Worm (Caenorhabditis elegans): Measurements from ENCODE around the gene B0284.3.

The B0284.3 gene

DNA sequence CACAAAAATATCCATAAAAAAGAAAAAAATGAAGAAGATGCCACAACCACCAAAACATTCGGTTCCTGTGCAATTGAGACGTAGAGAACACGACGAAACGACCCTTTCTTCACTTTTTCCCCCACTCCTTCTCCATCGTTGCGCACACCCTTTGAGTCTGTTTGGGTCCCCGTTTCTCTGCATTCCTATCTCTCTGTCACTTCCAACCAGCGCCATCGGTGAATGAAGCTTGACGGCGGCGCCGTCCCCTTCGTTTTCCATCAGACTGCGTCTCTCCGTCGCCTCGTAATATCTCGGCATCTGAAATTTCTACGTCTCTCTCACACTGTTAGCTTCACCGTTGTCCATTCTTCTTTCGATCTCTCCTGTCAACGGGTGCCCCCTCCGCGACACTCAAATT is 44.0 kb downstream of the B0284.3 start (continued):
- TF ChIP-seq unc-130 (tag; optimal IDR thresholded peaks at IDR 0.05), result no peak
- TF ChIP-seq mep-1 (tag; optimal IDR thresholded peaks at IDR 0.05), result no peak
- no peak for TF ChIP-seq sox-4 (tag; optimal IDR thresholded peaks at IDR 0.05)
- TF ChIP-seq unc-30 (tag; optimal IDR thresholded peaks at IDR 0.05), result no peak
- no peak for TF ChIP-seq elt-3 (tag; optimal IDR thresholded peaks at IDR 0.05)
- TF ChIP-seq lin-35 (GFP tag; optimal IDR thresholded peaks at IDR 0.05), result peak in 1 of 2 experiments; percentile 37
- TF ChIP-seq alr-1 (tag; optimal IDR thresholded peaks at IDR 0.05; ENCODE audit: borderline replicate concordance), result no peak
- TF ChIP-seq xbp-1 (tag; optimal IDR thresholded peaks at IDR 0.05), result peak; percentile 9
- no peak for TF ChIP-seq nhr-11 (tag; optimal IDR thresholded peaks at IDR 0.05)
- TF ChIP-seq dsc-1 (tag; optimal IDR thresholded peaks at IDR 0.05), result no peak
- TF ChIP-seq pag-3 (tag; optimal IDR thresholded peaks at IDR 0.05; ENCODE audit: borderline replicate concordance, insufficient read depth), result no peak
- peak; percentile 40 for TF ChIP-seq nhr-47 (tag; optimal IDR thresholded peaks at IDR 0.05)
- TF ChIP-seq vab-15 (tag; optimal IDR thresholded peaks at IDR 0.05), result no peak
- no peak for TF ChIP-seq sup-37 (GFP tag; optimal IDR thresholded peaks at IDR 0.05)
- no peak for TF ChIP-seq unc-98 (GFP tag; IDR thresholded peaks at IDR 0.05)
- no peak for TF ChIP-seq aha-1 (tag; optimal IDR thresholded peaks at IDR 0.05)
- TF ChIP-seq fkh-8 (tag; optimal IDR thresholded peaks at IDR 0.05), result peak; percentile 66
- peak in 1 of 2 experiments; percentile 48 for TF ChIP-seq efl-1 (optimal IDR thresholded peaks at IDR 0.05)
- peak; percentile 19 to 24 for TF ChIP-seq efl-1 (GFP tag; optimal IDR thresholded peaks at IDR 0.05 in 1 of 2)
- no peak for TF ChIP-seq zag-1 (tag; optimal IDR thresholded peaks at IDR 0.05)
- peak in 1 of 3 experiments; percentile 8 for TF ChIP-seq dpl-1 (GFP tag; optimal IDR thresholded peaks at IDR 0.05)
- no peak for TF ChIP-seq hlh-17 (GFP tag; optimal IDR thresholded peaks at IDR 0.05; ENCODE audit: borderline replicate concordance)
- TF ChIP-seq lin-15B (tag; optimal IDR thresholded peaks at IDR 0.05), result no peak
- no peak for TF ChIP-seq ces-1 (GFP tag; optimal IDR thresholded peaks at IDR 0.05)

DNA sequence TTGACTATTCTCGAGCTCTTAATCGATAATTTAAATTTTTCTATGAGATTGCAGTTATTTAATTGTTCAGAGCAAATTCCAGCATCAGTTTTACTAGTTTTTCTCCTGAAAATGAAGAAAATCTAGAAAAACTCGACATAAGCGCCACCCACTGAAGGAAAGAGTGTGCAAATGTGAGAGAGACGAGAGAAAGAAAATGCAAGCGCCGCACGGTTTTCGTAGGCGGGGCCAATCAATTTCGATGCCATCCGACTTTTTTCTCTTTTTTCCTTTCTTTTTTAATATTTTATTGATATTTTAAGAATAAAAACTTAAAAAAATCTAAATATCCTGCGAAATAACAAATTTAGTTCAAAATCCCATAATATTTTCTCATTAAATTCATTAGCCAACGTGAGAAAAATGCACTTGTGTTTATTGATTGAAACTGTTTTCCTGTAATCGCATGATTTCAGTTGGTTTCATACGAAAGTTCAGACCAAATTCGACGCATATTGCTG is 47.0 kb downstream of the B0284.3 start, which contains the start of gene cdk-12:
Gene cdk-12 (plus strand): TSS at position 450 of the 500 bp plus-strand sequence.
- TF ChIP-seq aha-1 (tag; optimal IDR thresholded peaks at IDR 0.05) (no peak), mdl-1 (tag; optimal IDR thresholded peaks at IDR 0.05) (peak in 1 of 2 experiments; percentile 34), rnt-1 (tag; optimal IDR thresholded peaks at IDR 0.05) (peak; percentile 70), snpc-4 (tag; optimal IDR thresholded peaks at IDR 0.05) (peak; percentile 20), mab-9 (GFP tag; IDR thresholded peaks at IDR 0.05) (no peak), lin-35 (GFP tag; optimal IDR thresholded peaks at IDR 0.05) (peak; percentile 38 to 52), egl-13 (tag; optimal IDR thresholded peaks at IDR 0.05) (no peak), Y116A8C.19 (tag; optimal IDR thresholded peaks at IDR 0.05; ENCODE audit: borderline replicate concordance) (no peak), unc-30 (tag; optimal IDR thresholded peaks at IDR 0.05) (no peak), ceh-82 (tag; optimal IDR thresholded peaks at IDR 0.05) (peak in 1 of 3 experiments; percentile 56), lsy-2 (tag; optimal IDR thresholded peaks at IDR 0.05) (peak; percentile 62 to 72), nhr-90 (tag; optimal IDR thresholded peaks at IDR 0.05; ENCODE audit: poor library complexity) (peak; percentile 35), pag-3 (tag; optimal IDR thresholded peaks at IDR 0.05; ENCODE audit: borderline replicate concordance, insufficient read depth) (peak; percentile 69), sup-37 (GFP tag; optimal IDR thresholded peaks at IDR 0.05) (no peak), nhr-71 (tag; optimal IDR thresholded peaks at IDR 0.05) (peak; percentile 66), tbx-2 (tag; optimal IDR thresholded peaks at IDR 0.05) (peak; percentile 28), dsc-1 (tag; optimal IDR thresholded peaks at IDR 0.05) (peak; percentile 19), efl-1 (optimal IDR thresholded peaks at IDR 0.05) (peak; percentile 39 to 57), efl-1 (GFP tag; optimal IDR thresholded peaks at IDR 0.05 in 1 of 2) (peak; percentile 51 to 94), nhr-20 (tag; optimal IDR thresholded peaks at IDR 0.05) (peak; percentile 34), xbp-1 (tag; optimal IDR thresholded peaks at IDR 0.05) (peak; percentile 53), mep-1 (tag; optimal IDR thresholded peaks at IDR 0.05) (peak; percentile 63), nhr-85 (tag) (peak; percentile 9), lin-14 (GFP tag; optimal IDR thresholded peaks at IDR 0.05) (peak; percentile 57), blmp-1 (tag; optimal IDR thresholded peaks at IDR 0.05) (peak; percentile 53), dpl-1 (GFP tag; optimal IDR thresholded peaks at IDR 0.05) (peak; percentile 34 to 62 (median 36)), irx-1 (tag; optimal IDR thresholded peaks at IDR 0.05) (peak; percentile 6), ztf-4 (tag; optimal IDR thresholded peaks at IDR 0.05) (no peak), C16A3.4 (tag; optimal IDR thresholded peaks at IDR 0.05) (peak; percentile 35), snu-23 (GFP tag; optimal IDR thresholded peaks at IDR 0.05) (peak; percentile 60), nhr-19 (GFP tag; conservative IDR thresholded peaks at IDR 0.05) (peak; percentile 29), elt-3 (tag; optimal IDR thresholded peaks at IDR 0.05) (peak in 1 of 6 experiments; percentile 73), swsn-7 (tag; optimal IDR thresholded peaks at IDR 0.05) (peak; percentile 52), skn-1 (tag; optimal IDR thresholded peaks at IDR 0.05) (peak; percentile 66), isw-1 (GFP tag; IDR thresholded peaks at IDR 0.05) (no peak), nhr-47 (tag; optimal IDR thresholded peaks at IDR 0.05) (peak; percentile 51)
